Worm (Caenorhabditis elegans): ENCODE measurements around the gene C38C6.3.

DNA sequence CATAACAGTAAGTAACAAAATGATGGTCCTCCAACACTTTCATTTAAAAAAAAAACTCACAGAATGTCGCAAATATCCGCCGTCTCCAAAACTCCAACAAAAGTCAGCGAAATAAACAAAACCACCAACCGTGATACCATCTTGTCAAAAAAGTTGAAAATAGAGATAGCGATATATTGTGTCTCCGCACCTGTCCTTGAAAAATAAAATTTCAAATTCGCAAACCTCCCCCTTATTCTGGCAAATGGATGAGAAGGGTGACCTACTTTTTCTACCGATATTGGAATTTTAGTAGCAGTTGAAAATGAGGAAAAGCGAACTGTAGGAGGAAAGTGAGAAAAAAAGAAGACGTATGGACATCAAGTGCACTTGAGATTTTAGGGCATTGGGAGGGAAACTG is 27.4 kb upstream of the C38C6.3 start, which contains the start of gene F19H8.2:
- no peak for TF ChIP-seq mdl-1 (tag; optimal IDR thresholded peaks at IDR 0.05)
- no peak for TF ChIP-seq nhr-11 (tag; optimal IDR thresholded peaks at IDR 0.05)
- no peak for TF ChIP-seq egl-27 (tag; optimal IDR thresholded peaks at IDR 0.05)
- no peak for TF ChIP-seq lsy-2 (tag; optimal IDR thresholded peaks at IDR 0.05)
